Fruit fly (Drosophila melanogaster): ENCODE data around the gene Tengl1.

dm6 chr2L:2238151-2238550 lies 2.2 kb downstream of the Tengl1 start, which contains the start of gene Tengl3:
- no peak for TF ChIP-seq CG33017 (tag; optimal IDR thresholded peaks at IDR 0.05)
- TF ChIP-seq Clk (GFP tag; optimal IDR thresholded peaks at IDR 0.05), result no peak
